Worm (Caenorhabditis elegans): Measurements from ENCODE around the gene wdr-46.
A peak's percentile ranks its signal among the peaks of the same experiment; 100 is the strongest.

wdr-46 gene

ce11 chrIV:12419291-12419690 is 47.2 kb downstream of the wdr-46 start:
- TF ChIP-seq unc-42 (tag; optimal IDR thresholded peaks at IDR 0.05): peak; percentile 86
- TF ChIP-seq unc-3 (GFP tag; conservative IDR thresholded peaks at IDR 0.05): no peak
- no peak for TF ChIP-seq unc-3 (tag; optimal IDR thresholded peaks at IDR 0.05)

- TF ChIP-seq hlh-8 (tag; optimal IDR thresholded peaks at IDR 0.05): no peak
- TF ChIP-seq elt-2 (tag; optimal IDR thresholded peaks at IDR 0.05): peak; percentile 86
These were observed 48.4 kb downstream of the wdr-46 start, which contains the start of gene ugt-65 for ce11 chrIV:12420455-12420854. TSS of gene ugt-65 (plus strand) at chrIV:12420683.
